Comparison of ENCODE assay signal across 1 fruit fly cellular context in genomic region chr3L:19928435-19929011, dm6.
TF ChIP-seq lines count a peak whose summit lies in the region.

CG8004 (minus strand) TSS chr3L:19928508.
RhoGDI (plus strand) TSS chr3L:19928743.

TF ChIP-seq in whole organism, embryonic, 481 proteins besides CTCF, POLR2A, EP300 and RAD21 (continued from another document):
- TF ChIP-seq CG34224 (GFP tag; IDR thresholded peaks at IDR 0.05; lab: Robert Waterston, UW; ENCODE audit: partially characterized antibody), result no peak
- no peak for TF ChIP-seq crol (GFP tag; IDR thresholded peaks at IDR 0.05; lab: Robert Waterston, UW)
- peak; percentile 0 for TF ChIP-seq emc (GFP tag; optimal IDR thresholded peaks at IDR 0.05; lab: Kevin White, UChicago)
- no peak for TF ChIP-seq gt (GFP tag; IDR thresholded peaks at IDR 0.05; lab: Robert Waterston, UW)
- TF ChIP-seq CG12391 (tag; optimal IDR thresholded peaks at IDR 0.05; lab: Kevin White, UChicago), result peak; percentile 82
- no peak for TF ChIP-seq lov (optimal IDR thresholded peaks at IDR 0.05; lab: Kevin White, UChicago)
- TF ChIP-seq lov (GFP tag; IDR thresholded peaks at IDR 0.05; lab: Robert Waterston, UW), result 0 out of 3 replicates have a peak, but pooled peaks have one; percentile 17
- no peak for TF ChIP-seq CG1529 (GFP tag; optimal IDR thresholded peaks at IDR 0.05; lab: Kevin White, UChicago)
- TF ChIP-seq CG17912 (GFP tag; optimal IDR thresholded peaks at IDR 0.05; lab: Kevin White, UChicago), result no peak
- TF ChIP-seq sens-2 (GFP tag; IDR thresholded peaks at IDR 0.05; lab: Robert Waterston, UW), result no peak
- peak; percentile 53 for TF ChIP-seq Sry-δ (GFP tag; optimal IDR thresholded peaks at IDR 0.05; lab: Kevin White, UChicago)
- peak; percentile 9 for TF ChIP-seq HHEX (GFP tag; optimal IDR thresholded peaks at IDR 0.05; lab: Kevin White, UChicago)
- no peak for TF ChIP-seq HmgD (GFP tag; optimal IDR thresholded peaks at IDR 0.05; lab: Kevin White, UChicago)
- no peak for TF ChIP-seq zf30C (GFP tag; optimal IDR thresholded peaks at IDR 0.05; lab: Kevin White, UChicago)
- TF ChIP-seq Dip3 (GFP tag; optimal IDR thresholded peaks at IDR 0.05; lab: Kevin White, UChicago), result peak; percentile 67
- TF ChIP-seq CG17186 (GFP tag; optimal IDR thresholded peaks at IDR 0.05; lab: Kevin White, UChicago), result peak; percentile 44
- TF ChIP-seq Atf3 (GFP tag; optimal IDR thresholded peaks at IDR 0.05; lab: Kevin White, UChicago), result peak; percentile 60
- no peak for TF ChIP-seq eve (GFP tag; optimal IDR thresholded peaks at IDR 0.05; lab: Kevin White, UChicago)
- no peak for TF ChIP-seq CG15073 (GFP tag; optimal IDR thresholded peaks at IDR 0.05; lab: Kevin White, UChicago)
- no peak for TF ChIP-seq cg (GFP tag; optimal IDR thresholded peaks at IDR 0.05; lab: Kevin White, UChicago)
- TF ChIP-seq nau (GFP tag; optimal IDR thresholded peaks at IDR 0.05; lab: Kevin White, UChicago), result no peak
- no peak for TF ChIP-seq GATAe (GFP tag; conservative IDR thresholded peaks at IDR 0.05; lab: Robert Waterston, UW)
- TF ChIP-seq slp2 (GFP tag; optimal IDR thresholded peaks at IDR 0.05; lab: Kevin White, UChicago), result peak; percentile 51
- peak; percentile 48 for TF ChIP-seq CG4328 (GFP tag; optimal IDR thresholded peaks at IDR 0.05; lab: Kevin White, UChicago)
- peak; percentile 28 for TF ChIP-seq repo (GFP tag; optimal IDR thresholded peaks at IDR 0.05; lab: Kevin White, UChicago)
- TF ChIP-seq tin (GFP tag; optimal IDR thresholded peaks at IDR 0.05; lab: Kevin White, UChicago), result peak; percentile 75
- TF ChIP-seq NfI (GFP tag; optimal IDR thresholded peaks at IDR 0.05; lab: Kevin White, UChicago), result peak; percentile 54
- no peak for TF ChIP-seq salm (tag; optimal IDR thresholded peaks at IDR 0.05; lab: Kevin White, UChicago)
- TF ChIP-seq CG15601 (tag; optimal IDR thresholded peaks at IDR 0.05; lab: Kevin White, UChicago), result peak; percentile 68
- no peak for TF ChIP-seq CG8478 (optimal IDR thresholded peaks at IDR 0.05; lab: Kevin White, UChicago)
- peak; percentile 96 for TF ChIP-seq CG7357 (GFP tag; IDR thresholded peaks at IDR 0.05; lab: Robert Waterston, UW)
- no peak for TF ChIP-seq CG14965 (GFP tag; optimal IDR thresholded peaks at IDR 0.05; lab: Kevin White, UChicago; ENCODE audit: borderline replicate concordance)
- TF ChIP-seq CG7839 (tag; optimal IDR thresholded peaks at IDR 0.05; lab: Kevin White, UChicago), result peak; percentile 60
- peak; percentile 9 for TF ChIP-seq CG12942 (GFP tag; optimal IDR thresholded peaks at IDR 0.05; lab: Kevin White, UChicago)
- TF ChIP-seq ttk (GFP tag; IDR thresholded peaks at IDR 0.05; lab: Robert Waterston, UW), result 0 out of 2 replicates have a peak, but pooled peaks have one; percentile 43
- TF ChIP-seq esg (GFP tag; conservative IDR thresholded peaks at IDR 0.05; lab: Robert Waterston, UW), result peak; percentile 51
- TF ChIP-seq slbo (GFP tag; IDR thresholded peaks at IDR 0.05; lab: Robert Waterston, UW), result peak; percentile 77
- peak; percentile 67; the same call in 2 of the 3 replicates for TF ChIP-seq ci (GFP tag; IDR thresholded peaks at IDR 0.05; lab: Robert Waterston, UW)
- TF ChIP-seq CG2199 (GFP tag; IDR thresholded peaks at IDR 0.05; lab: Robert Waterston, UW), result no peak
- TF ChIP-seq Ada2b (GFP tag; IDR thresholded peaks at IDR 0.05; lab: Robert Waterston, UW), result peak; percentile 46
- TF ChIP-seq CG13775 (GFP tag; optimal IDR thresholded peaks at IDR 0.05; lab: Kevin White, UChicago), result peak; percentile 55
- peak; percentile 72 for TF ChIP-seq grau (tag; optimal IDR thresholded peaks at IDR 0.05; lab: Kevin White, UChicago)
- no peak for TF ChIP-seq onecut (GFP tag; IDR thresholded peaks at IDR 0.05; lab: Robert Waterston, UW)
- no peak for TF ChIP-seq pan (optimal IDR thresholded peaks at IDR 0.05; lab: Kevin White, UChicago)
- peak in 1 of 2 experiments; percentile 75 for TF ChIP-seq pan (GFP tag; optimal IDR thresholded peaks at IDR 0.05 in 1 of 2, IDR thresholded peaks at IDR 0.05 in 1 of 2)
- TF ChIP-seq sna (GFP tag; IDR thresholded peaks at IDR 0.05; lab: Robert Waterston, UW; ENCODE audit: partially characterized antibody), result 0 out of 2 replicates have a peak, but pooled peaks have one; percentile 29
- no peak for TF ChIP-seq sim (GFP tag; IDR thresholded peaks at IDR 0.05; lab: Robert Waterston, UW)
- TF ChIP-seq CG5953 (GFP tag; IDR thresholded peaks at IDR 0.05; lab: Robert Waterston, UW), result peak; percentile 50; the same call in 1 of the 2 replicates
- TF ChIP-seq Hey (tag; optimal IDR thresholded peaks at IDR 0.05; lab: Kevin White, UChicago), result no peak
- no peak for TF ChIP-seq CG1233 (GFP tag; optimal IDR thresholded peaks at IDR 0.05; lab: Kevin White, UChicago)
- TF ChIP-seq btn (GFP tag; optimal IDR thresholded peaks at IDR 0.05; lab: Kevin White, UChicago), result no peak
- TF ChIP-seq zfh1 (GFP tag; IDR thresholded peaks at IDR 0.05; lab: Robert Waterston, UW), result peak; percentile 44; the same call in 2 of the 3 replicates
- no peak for TF ChIP-seq da (GFP tag; optimal IDR thresholded peaks at IDR 0.05; lab: Kevin White, UChicago)
- TF ChIP-seq tgo (GFP tag; IDR thresholded peaks at IDR 0.05; lab: Robert Waterston, UW), result peak; percentile 59; the same call in 2 of the 3 replicates
- peak; percentile 36 for TF ChIP-seq her (GFP tag; optimal IDR thresholded peaks at IDR 0.05; lab: Kevin White, UChicago)
- no peak for TF ChIP-seq CG10959 (GFP tag; IDR thresholded peaks at IDR 0.05; lab: Robert Waterston, UW)
- peak; percentile 70 for TF ChIP-seq stwl (tag; optimal IDR thresholded peaks at IDR 0.05; lab: Kevin White, UChicago)
- no peak for TF ChIP-seq CG7372 (GFP tag; IDR thresholded peaks at IDR 0.05; lab: Robert Waterston, UW)
- peak; percentile 57 for TF ChIP-seq CG4424 (GFP tag; optimal IDR thresholded peaks at IDR 0.05; lab: Kevin White, UChicago)
- TF ChIP-seq CG3163 (GFP tag; optimal IDR thresholded peaks at IDR 0.05; lab: Kevin White, UChicago), result peak; percentile 11
- peak; percentile 30 for TF ChIP-seq CG5245 (GFP tag; optimal IDR thresholded peaks at IDR 0.05; lab: Kevin White, UChicago)
- peak; percentile 66 for TF ChIP-seq mam (GFP tag; optimal IDR thresholded peaks at IDR 0.05; lab: Kevin White, UChicago)
- no peak for TF ChIP-seq unc-4 (GFP tag; IDR thresholded peaks at IDR 0.05; lab: Robert Waterston, UW; ENCODE audit: partially characterized antibody)
- peak; percentile 52 for TF ChIP-seq dmrt11E (tag; optimal IDR thresholded peaks at IDR 0.05; lab: Kevin White, UChicago)
- TF ChIP-seq stc (GFP tag; IDR thresholded peaks at IDR 0.05; lab: Robert Waterston, UW), result 0 out of 2 replicates have a peak, but pooled peaks have one; percentile 19
- no peak for TF ChIP-seq CG16813 (GFP tag; IDR thresholded peaks at IDR 0.05; lab: Robert Waterston, UW; ENCODE audit: partially characterized antibody)
- peak; percentile 53 for TF ChIP-seq fd96Cb (tag; optimal IDR thresholded peaks at IDR 0.05; lab: Kevin White, UChicago)
- TF ChIP-seq CG15269 (tag; optimal IDR thresholded peaks at IDR 0.05; lab: Kevin White, UChicago), result peak; percentile 60
- TF ChIP-seq lbe (GFP tag; optimal IDR thresholded peaks at IDR 0.05; lab: Kevin White, UChicago), result no peak
- TF ChIP-seq CG13287 (GFP tag; IDR thresholded peaks at IDR 0.05; lab: Robert Waterston, UW; ENCODE audit: partially characterized antibody), result peak; percentile 60; the same call in 1 of the 2 replicates
- peak; percentile 67 for TF ChIP-seq CG11504 (tag; optimal IDR thresholded peaks at IDR 0.05; lab: Kevin White, UChicago)
- TF ChIP-seq ranshi (GFP tag; IDR thresholded peaks at IDR 0.05; lab: Robert Waterston, UW), result peak; percentile 59
- peak; percentile 65 for TF ChIP-seq CG17359 (tag; optimal IDR thresholded peaks at IDR 0.05; lab: Kevin White, UChicago)
- TF ChIP-seq B-H2 (GFP tag; optimal IDR thresholded peaks at IDR 0.05; lab: Kevin White, UChicago), result peak; percentile 73
- TF ChIP-seq org-1 (GFP tag; optimal IDR thresholded peaks at IDR 0.05; lab: Kevin White, UChicago), result no peak
- TF ChIP-seq h (optimal IDR thresholded peaks at IDR 0.05; lab: Kevin White, UChicago), result no peak
- TF ChIP-seq gem (tag; optimal IDR thresholded peaks at IDR 0.05; lab: Kevin White, UChicago), result peak; percentile 81
- peak; percentile 75 to 95 for TF ChIP-seq insv (GFP tag; optimal IDR thresholded peaks at IDR 0.05; lab: Kevin White, UChicago)
- TF ChIP-seq CG6689 (GFP tag; IDR thresholded peaks at IDR 0.05; lab: Robert Waterston, UW), result peak; percentile 56; the same call in 1 of the 2 replicates
- peak; percentile 91 for TF ChIP-seq Ets65A (GFP tag; lab: Kevin White, UChicago)
- TF ChIP-seq pb (GFP tag; optimal IDR thresholded peaks at IDR 0.05; lab: Kevin White, UChicago), result peak; percentile 2
- TF ChIP-seq CG31441 (GFP tag; IDR thresholded peaks at IDR 0.05; lab: Robert Waterston, UW), result peak; percentile 62
- TF ChIP-seq amos (GFP tag; IDR thresholded peaks at IDR 0.05; lab: Robert Waterston, UW; ENCODE audit: partially characterized antibody), result no peak
- TF ChIP-seq CG11247 (GFP tag; IDR thresholded peaks at IDR 0.05; lab: Robert Waterston, UW), result peak; percentile 38; the same call in 1 of the 2 replicates
- TF ChIP-seq E2f2 (GFP tag; IDR thresholded peaks at IDR 0.05; lab: Robert Waterston, UW), result peak; percentile 52
- TF ChIP-seq CG9215 (GFP tag; IDR thresholded peaks at IDR 0.05; lab: Robert Waterston, UW), result peak; percentile 47
- TF ChIP-seq dm (GFP tag; optimal IDR thresholded peaks at IDR 0.05; lab: Kevin White, UChicago), result peak; percentile 28
- peak; percentile 12 for TF ChIP-seq CG34376 (GFP tag; optimal IDR thresholded peaks at IDR 0.05; lab: Kevin White, UChicago)
- TF ChIP-seq C15 (GFP tag; IDR thresholded peaks at IDR 0.05; lab: Robert Waterston, UW), result 0 out of 3 replicates have a peak, but pooled peaks have one; percentile 19
- TF ChIP-seq Sox102F (GFP tag; optimal IDR thresholded peaks at IDR 0.05; lab: Kevin White, UChicago), result peak; percentile 63
- TF ChIP-seq CG32532 (GFP tag; IDR thresholded peaks at IDR 0.05; lab: Robert Waterston, UW), result peak; percentile 76
- peak; percentile 60 for TF ChIP-seq CG10654 (GFP tag; optimal IDR thresholded peaks at IDR 0.05; lab: Kevin White, UChicago)
- peak; percentile 59 for TF ChIP-seq sob (GFP tag; IDR thresholded peaks at IDR 0.05; lab: Robert Waterston, UW)
- TF ChIP-seq CG6654 (GFP tag; optimal IDR thresholded peaks at IDR 0.05; lab: Kevin White, UChicago), result no peak
- TF ChIP-seq gcm2 (GFP tag; optimal IDR thresholded peaks at IDR 0.05; lab: Kevin White, UChicago), result peak; percentile 65
- TF ChIP-seq Fer2 (tag; optimal IDR thresholded peaks at IDR 0.05; lab: Kevin White, UChicago), result peak; percentile 45
- TF ChIP-seq Oaz (GFP tag; IDR thresholded peaks at IDR 0.05; lab: Robert Waterston, UW), result no peak
- peak; percentile 18 for TF ChIP-seq CG10147 (GFP tag; optimal IDR thresholded peaks at IDR 0.05; lab: Kevin White, UChicago)
- peak; percentile 47 for TF ChIP-seq fd3F (GFP tag; optimal IDR thresholded peaks at IDR 0.05; lab: Kevin White, UChicago)
- peak; percentile 55 for TF ChIP-seq CG9727 (GFP tag; optimal IDR thresholded peaks at IDR 0.05; lab: Kevin White, UChicago)
- TF ChIP-seq prd (optimal IDR thresholded peaks at IDR 0.05; lab: Kevin White, UChicago), result no peak
- peak; percentile 74 for TF ChIP-seq prd (GFP tag; IDR thresholded peaks at IDR 0.05; lab: Robert Waterston, UW)
- peak; percentile 69 for TF ChIP-seq zen (tag; optimal IDR thresholded peaks at IDR 0.05; lab: Kevin White, UChicago)
- peak; percentile 52 for TF ChIP-seq CG4282 (GFP tag; optimal IDR thresholded peaks at IDR 0.05; lab: Kevin White, UChicago)
- TF ChIP-seq E2f1 (GFP tag; IDR thresholded peaks at IDR 0.05; lab: Robert Waterston, UW), result peak; percentile 45
- TF ChIP-seq CG32772 (GFP tag; IDR thresholded peaks at IDR 0.05; lab: Robert Waterston, UW), result 0 out of 2 replicates have a peak, but pooled peaks have one; percentile 32
- TF ChIP-seq CG18011 (GFP tag; optimal IDR thresholded peaks at IDR 0.05; lab: Kevin White, UChicago), result peak; percentile 36
- peak; percentile 74 for TF ChIP-seq CG18476 (GFP tag; optimal IDR thresholded peaks at IDR 0.05; lab: Kevin White, UChicago)
